Worm (Caenorhabditis elegans): ENCODE data around the gene cutl-3.

ce11 chrX:15042549-15042948 lies 43.5 kb upstream of the cutl-3 start:
- TF ChIP-seq K12H6.12 (tag; optimal IDR thresholded peaks at IDR 0.05), result no peak
- no peak for TF ChIP-seq ztf-18 (tag; optimal IDR thresholded peaks at IDR 0.05)
- TF ChIP-seq hsf-1 (GFP tag; IDR thresholded peaks at IDR 0.05), result no peak
- TF ChIP-seq xnd-1 (tag; optimal IDR thresholded peaks at IDR 0.05), result no peak
- TF ChIP-seq ztf-6 (GFP tag; IDR thresholded peaks at IDR 0.05), result no peak
- no peak for TF ChIP-seq pha-4 (tag; optimal IDR thresholded peaks at IDR 0.05)
- TF ChIP-seq aptf-3 (GFP tag; IDR thresholded peaks at IDR 0.05), result no peak

All from whole organism, young adult.